Fruit fly (Drosophila melanogaster) whole organism, pupa: ENCODE data around the gene CG3224.

ENCODE experiments used
- CG10348 ChIP-seq: fragments of 200-800 bp; sonication (Bioruptor generic); IDR thresholded peaks from 2 replicates; pipeline ENCODE4 v1.3.6; 2022; ENCODE audit warnings: missing biosample characterization, missing genetic modification characterization
- CG14655 ChIP-seq: fragments of 200-800 bp; sonication (Bioruptor generic); optimal IDR thresholded peaks from 3 replicates; lab custom pipeline; 2017; ENCODE audit warnings: mild to moderate bottlenecking, missing biosample characterization, missing genetic modification reagents, missing genetic modification characterization
- CG15710 ChIP-seq: fragments of 200-800 bp; sonication (Bioruptor generic); optimal IDR thresholded peaks from 2 replicates; lab custom pipeline; 2018; ENCODE audit warnings: missing biosample characterization, mild to moderate bottlenecking, missing genetic modification characterization, moderate library complexity
- CG17806 ChIP-seq: fragments of 200-800 bp; sonication (Bioruptor generic); optimal IDR thresholded peaks from 2 replicates; lab custom pipeline; 2018; ENCODE audit warnings: missing biosample characterization, mild to moderate bottlenecking, missing genetic modification characterization, moderate library complexity
- CG34367 ChIP-seq: fragments of 200-800 bp; sonication (Bioruptor generic); optimal IDR thresholded peaks from 2 replicates; lab custom pipeline; 2018; ENCODE audit warnings: missing biosample characterization, mild to moderate bottlenecking, missing genetic modification characterization
- CG9948 ChIP-seq: fragments of 200-800 bp; sonication (Bioruptor generic); optimal IDR thresholded peaks from 2 replicates; lab custom pipeline; 2018; ENCODE audit warnings: missing biosample characterization, mild to moderate bottlenecking, missing genetic modification characterization, moderate library complexity
- D1 ChIP-seq: fragments of 200-800 bp; sonication (Bioruptor generic); optimal IDR thresholded peaks from 2 replicates; lab custom pipeline; 2018; ENCODE audit warnings: missing biosample characterization, mild to moderate bottlenecking, missing genetic modification characterization, moderate library complexity
- EcR ChIP-seq: fragments of 200-800 bp; sonication (Bioruptor generic); optimal IDR thresholded peaks from 3 replicates; lab custom pipeline; 2019; ENCODE audit warnings: missing biosample characterization, missing genetic modification characterization, mild to moderate bottlenecking, moderate library complexity, missing genetic modification reagents
- Snoo ChIP-seq: fragments of 200-800 bp; sonication (Bioruptor generic); optimal IDR thresholded peaks from 3 replicates; lab custom pipeline; 2017; ENCODE audit warnings: missing biosample characterization, mild to moderate bottlenecking, missing genetic modification characterization, inconsistent platforms
- fd96Ca ChIP-seq: fragments of 200-800 bp; sonication (Bioruptor generic); IDR thresholded peaks from 3 replicates; pipeline ENCODE4 v1.3.6; 2022; ENCODE audit warnings: missing biosample characterization, missing genetic modification characterization
- gl ChIP-seq: fragments of 200-800 bp; sonication (Bioruptor generic); optimal IDR thresholded peaks from 2 replicates; lab custom pipeline; 2018; ENCODE audit warnings: missing biosample characterization, mild to moderate bottlenecking, missing genetic modification characterization

DNA sequence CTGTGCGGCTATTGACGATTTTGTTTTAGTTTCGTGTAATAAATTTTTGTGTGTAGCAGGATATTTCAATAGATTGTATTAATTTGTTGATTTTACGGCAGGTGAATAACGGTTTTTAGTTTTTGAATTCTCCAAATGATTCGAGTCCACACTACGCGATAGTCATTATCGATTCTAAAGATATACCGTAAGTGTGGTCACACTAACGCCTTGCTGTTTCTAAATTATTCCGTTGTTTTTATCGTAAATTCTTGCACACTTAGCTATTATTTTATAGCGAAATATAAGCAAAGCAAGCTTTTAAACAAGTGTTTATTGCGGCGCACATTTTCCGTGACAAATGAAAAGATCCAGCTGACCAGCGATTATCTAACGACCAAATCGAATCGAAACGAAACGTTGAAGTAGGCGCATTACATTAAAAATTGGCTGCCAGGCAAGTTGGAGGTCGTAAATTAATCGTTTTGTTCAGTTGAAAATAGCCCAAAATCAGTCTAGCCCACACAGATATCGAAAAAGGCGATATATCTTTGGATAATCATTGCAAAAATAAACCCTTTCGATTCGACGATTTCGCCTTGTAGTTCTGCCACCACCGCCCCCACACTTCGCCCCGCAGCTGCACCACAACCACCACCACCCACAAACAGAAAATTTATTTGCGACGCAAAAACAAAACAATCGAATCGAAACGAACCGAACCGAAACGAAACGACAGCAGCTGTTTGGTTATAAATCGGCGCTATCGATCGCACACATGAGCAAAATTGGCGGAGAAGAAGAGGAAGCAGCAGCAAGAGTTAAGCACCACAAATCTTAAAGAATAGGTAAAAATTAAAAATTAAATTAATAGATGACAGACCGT is 22.6 kb upstream of the CG3224 start, which contains the start of gene Pink1:
- TF ChIP-seq CG34367 (tag; lab: Kevin White, UChicago) (no peak), fd96Ca (GFP tag; lab: Robert Waterston, UW) (no peak), CG14655 (GFP tag; lab: Kevin White, UChicago) (no peak), EcR (GFP tag; lab: Kevin White, UChicago) (no peak), gl (no peak), CG17806 (tag; lab: Kevin White, UChicago) (no peak), D1 (no peak), Snoo (tag; lab: Kevin White, UChicago) (no peak), CG15710 (no peak), CG9948 (tag; lab: Kevin White, UChicago) (no peak), CG10348 (GFP tag; lab: Robert Waterston, UW) (no peak)
